Fruit fly (Drosophila melanogaster): ENCODE results near the gene CG42654.

CG42654 gene

dm6 chr3L:19909234-19910053 is 44.9 kb downstream of the CG42654 start (continued):
- no peak for TF ChIP-seq unc-4 (GFP tag; IDR thresholded peaks at IDR 0.05; ENCODE audit: partially characterized antibody)
- no peak for TF ChIP-seq hkb (optimal IDR thresholded peaks at IDR 0.05)
- TF ChIP-seq hkb (GFP tag; IDR thresholded peaks at IDR 0.05): no peak
- no peak for TF ChIP-seq TFAM (GFP tag; optimal IDR thresholded peaks at IDR 0.05)
- peak; percentile 80 for TF ChIP-seq Ets65A (GFP tag)
- no peak for TF ChIP-seq CG9437 (GFP tag; optimal IDR thresholded peaks at IDR 0.05)
- TF ChIP-seq CG10209 (GFP tag; optimal IDR thresholded peaks at IDR 0.05): no peak
- no peak for TF ChIP-seq CG9727 (GFP tag; optimal IDR thresholded peaks at IDR 0.05)
- TF ChIP-seq eve (GFP tag; optimal IDR thresholded peaks at IDR 0.05): no peak
- no peak for TF ChIP-seq CG13775 (GFP tag; optimal IDR thresholded peaks at IDR 0.05)
- TF ChIP-seq CG3281 (GFP tag; optimal IDR thresholded peaks at IDR 0.05): peak; percentile 84
- peak; percentile 75 for TF ChIP-seq CG1603 (tag; optimal IDR thresholded peaks at IDR 0.05)
- no peak for TF ChIP-seq Dip3 (GFP tag; optimal IDR thresholded peaks at IDR 0.05)
- TF ChIP-seq slp2 (GFP tag; optimal IDR thresholded peaks at IDR 0.05): no peak
- TF ChIP-seq ase (GFP tag; IDR thresholded peaks at IDR 0.05): no peak
- TF ChIP-seq CG7963 (GFP tag; IDR thresholded peaks at IDR 0.05; ENCODE audit: partially characterized antibody): no peak
- no peak for TF ChIP-seq CG8944 (GFP tag; optimal IDR thresholded peaks at IDR 0.05)
- no peak for TF ChIP-seq Hr39 (optimal IDR thresholded peaks at IDR 0.05)
- no peak for TF ChIP-seq CG2120 (GFP tag; optimal IDR thresholded peaks at IDR 0.05)
- no peak for TF ChIP-seq CG11504 (tag; optimal IDR thresholded peaks at IDR 0.05)
- TF ChIP-seq Xbp1 (GFP tag; optimal IDR thresholded peaks at IDR 0.05): peak; percentile 24
- no peak for TF ChIP-seq D (optimal IDR thresholded peaks at IDR 0.05)
- TF ChIP-seq D (GFP tag; optimal IDR thresholded peaks at IDR 0.05): no peak
- no peak for TF ChIP-seq jing (GFP tag; optimal IDR thresholded peaks at IDR 0.05)
- TF ChIP-seq Oaz (GFP tag; IDR thresholded peaks at IDR 0.05): no peak
- TF ChIP-seq yki (optimal IDR thresholded peaks at IDR 0.05): no peak
- TF ChIP-seq pnt (GFP tag; optimal IDR thresholded peaks at IDR 0.05): no peak
- peak; percentile 40 for TF ChIP-seq nmo (GFP tag; optimal IDR thresholded peaks at IDR 0.05)
- TF ChIP-seq unpg (GFP tag; optimal IDR thresholded peaks at IDR 0.05): no peak
- peak; percentile 88 for TF ChIP-seq pzg (GFP tag; optimal IDR thresholded peaks at IDR 0.05)
- no peak for TF ChIP-seq CG6813 (GFP tag; optimal IDR thresholded peaks at IDR 0.05)
- TF ChIP-seq CG2678 (tag; optimal IDR thresholded peaks at IDR 0.05): no peak
- no peak for TF ChIP-seq gsb (GFP tag; IDR thresholded peaks at IDR 0.05)
- TF ChIP-seq Gsc (GFP tag; IDR thresholded peaks at IDR 0.05): no peak
- TF ChIP-seq psq (GFP tag; optimal IDR thresholded peaks at IDR 0.05): peak; percentile 82
- no peak for TF ChIP-seq tll (GFP tag; optimal IDR thresholded peaks at IDR 0.05)
- no peak for TF ChIP-seq Taf1 (GFP tag; IDR thresholded peaks at IDR 0.05)
- TF ChIP-seq hth (optimal IDR thresholded peaks at IDR 0.05): no peak
- no peak for TF ChIP-seq zf30C (GFP tag; optimal IDR thresholded peaks at IDR 0.05)
- peak; percentile 34 for TF ChIP-seq CG17829 (tag; optimal IDR thresholded peaks at IDR 0.05)
- no peak for TF ChIP-seq CG43689 (GFP tag; IDR thresholded peaks at IDR 0.05)
- no peak for TF ChIP-seq CG3065 (GFP tag; optimal IDR thresholded peaks at IDR 0.05)
- no peak for TF ChIP-seq E2f1 (GFP tag; IDR thresholded peaks at IDR 0.05)
- TF ChIP-seq Dip2 (GFP tag; IDR thresholded peaks at IDR 0.05): no peak
- TF ChIP-seq Abd-B (GFP tag; optimal IDR thresholded peaks at IDR 0.05): no peak
- no peak for TF ChIP-seq ken (GFP tag; IDR thresholded peaks at IDR 0.05)
- TF ChIP-seq lbe (GFP tag; optimal IDR thresholded peaks at IDR 0.05): no peak
- no peak for TF ChIP-seq Hr78 (GFP tag; optimal IDR thresholded peaks at IDR 0.05)
- no peak for TF ChIP-seq az2 (GFP tag; optimal IDR thresholded peaks at IDR 0.05)
- TF ChIP-seq CrebB (tag; optimal IDR thresholded peaks at IDR 0.05): no peak
- TF ChIP-seq Spps (tag; optimal IDR thresholded peaks at IDR 0.05): no peak

All from whole organism, embryonic.